Fruit fly (Drosophila melanogaster) whole organism, adult: Measurements from ENCODE around the gene PlexA.

Experiments used
- CG11617 ChIP-seq: fragments of 200-800 bp; sonication (Bioruptor generic); optimal IDR thresholded peaks from 2 replicates; lab custom pipeline; 2017; ENCODE audit warnings: mild to moderate bottlenecking, missing biosample characterization, missing genetic modification reagents, missing genetic modification characterization
- CG12768 ChIP-seq: fragments of 200-800 bp; sonication (Bioruptor generic); optimal IDR thresholded peaks from 2 replicates; lab custom pipeline; 2017; ENCODE audit warnings: missing biosample characterization, missing genetic modification characterization, mild to moderate bottlenecking, moderate library complexity, missing genetic modification reagents
- CG1620 ChIP-seq: fragments of 200-800 bp; sonication (Bioruptor generic); optimal IDR thresholded peaks from 2 replicates; lab custom pipeline; 2016; ENCODE audit warnings: missing biosample characterization, missing genetic modification characterization
- CG33017 ChIP-seq: fragments of 200-800 bp; sonication (Bioruptor generic); optimal IDR thresholded peaks from 2 replicates; lab custom pipeline; 2018; ENCODE audit warnings: missing biosample characterization, mild to moderate bottlenecking, missing genetic modification characterization, moderate library complexity
- CG5204 ChIP-seq: fragments of 200-800 bp; sonication (Bioruptor generic); optimal IDR thresholded peaks from 2 replicates; lab custom pipeline; 2016; ENCODE audit warnings: missing biosample characterization, missing genetic modification characterization
- CG7045 ChIP-seq: fragments of 200-800 bp; sonication (Bioruptor generic); optimal IDR thresholded peaks from 2 replicates; lab custom pipeline; 2017; ENCODE audit warnings: missing biosample characterization, mild to moderate bottlenecking, missing genetic modification characterization
- CG7101 ChIP-seq: fragments of 200-800 bp; sonication (Bioruptor generic); optimal IDR thresholded peaks from 2 replicates; lab custom pipeline; 2018; ENCODE audit warnings: missing biosample characterization, mild to moderate bottlenecking, missing genetic modification characterization, moderate library complexity
- Clk ChIP-seq: fragments of 200-800 bp; sonication (Bioruptor generic); optimal IDR thresholded peaks from 2 replicates; lab custom pipeline; 2017; ENCODE audit warnings: missing biosample characterization, missing genetic modification characterization
- Crg-1 ChIP-seq: fragments of 200-800 bp; sonication (Bioruptor generic); optimal IDR thresholded peaks from 2 replicates; lab custom pipeline; 2016; ENCODE audit warnings: missing biosample characterization, missing genetic modification characterization
- Hr96 ChIP-seq: fragments of 200-800 bp; sonication (Bioruptor generic); optimal IDR thresholded peaks from 2 replicates; lab custom pipeline; 2016; ENCODE audit warnings: missing biosample characterization, missing genetic modification characterization
- Mnt ChIP-seq: fragments of 200-800 bp; sonication (Bioruptor generic); optimal IDR thresholded peaks from 2 replicates; lab custom pipeline; 2016; ENCODE audit warnings: missing biosample characterization, mild to moderate bottlenecking, missing genetic modification characterization
- bab1 ChIP-seq: fragments of 200-800 bp; sonication (Bioruptor generic); optimal IDR thresholded peaks from 3 replicates; lab custom pipeline; 2019; ENCODE audit warnings: missing biosample characterization, mild to moderate bottlenecking, missing genetic modification characterization, moderate library complexity
- cic ChIP-seq: fragments of 200-800 bp; sonication (Bioruptor generic); optimal IDR thresholded peaks from 2 replicates; lab custom pipeline; 2017; ENCODE audit warnings: missing biosample characterization, mild to moderate bottlenecking, missing genetic modification characterization, moderate library complexity
- cnc ChIP-seq, 2 experiments: fragments of >200 bp; optimal IDR thresholded peaks; 2 replicates each; lab custom pipeline; 2017
- kay ChIP-seq: fragments of 200-800 bp; sonication (Bioruptor generic); peaks from one replicate; lab custom pipeline; 2016; ENCODE audit warnings: missing biosample characterization, missing genetic modification characterization, borderline replicate concordance
- ovo ChIP-seq: fragments of 200-800 bp; sonication (Bioruptor generic); optimal IDR thresholded peaks from 2 replicates; lab custom pipeline; 2016; ENCODE audit warnings: missing biosample characterization, missing genetic modification characterization
- pad ChIP-seq: fragments of 200-800 bp; sonication (Bioruptor generic); optimal IDR thresholded peaks from 3 replicates; lab custom pipeline; 2017; ENCODE audit warnings: missing biosample characterization, missing genetic modification characterization, mild to moderate bottlenecking, moderate library complexity, missing genetic modification reagents
- tj ChIP-seq: fragments of 200-800 bp; sonication (Bioruptor generic); optimal IDR thresholded peaks from 3 replicates; lab custom pipeline; 2017; ENCODE audit warnings: missing biosample characterization, mild to moderate bottlenecking, missing genetic modification characterization, moderate library complexity
- toe ChIP-seq: fragments of 200-800 bp; sonication (Bioruptor generic); optimal IDR thresholded peaks from 2 replicates; lab custom pipeline; 2016; ENCODE audit warnings: missing biosample characterization, missing genetic modification characterization

Gene PlexA

DNA sequence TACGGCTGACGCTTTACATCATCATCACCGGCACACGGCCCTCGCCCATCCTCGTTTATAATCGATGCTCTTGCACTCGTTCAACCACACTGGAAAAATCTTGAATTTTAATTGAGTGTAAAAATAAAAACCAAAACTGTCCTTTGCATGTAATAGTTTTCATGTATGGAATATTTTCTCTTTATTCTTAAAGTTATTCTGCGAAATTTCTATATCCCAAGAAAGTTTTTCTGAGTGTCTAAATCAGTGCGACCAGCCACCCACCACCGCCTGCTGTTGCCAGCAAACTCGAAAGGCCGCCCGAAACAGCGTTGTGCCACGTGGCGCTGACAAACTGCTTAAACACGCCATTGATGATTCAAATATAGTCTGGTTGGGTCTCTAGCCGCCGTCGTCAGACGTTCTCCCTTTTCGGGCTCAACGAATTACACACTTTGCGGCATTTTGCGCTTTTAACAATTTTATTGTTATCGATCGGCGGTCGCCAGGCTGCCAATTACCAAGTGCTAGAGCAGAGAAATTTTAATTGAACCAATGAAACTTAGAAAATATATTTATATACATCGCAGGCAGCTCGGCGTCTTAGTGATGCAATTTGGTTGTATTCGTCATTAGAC, 44.0 kb downstream of the PlexA start:
- TF ChIP-seq pad (GFP tag; lab: Kevin White, UChicago), result no peak
- TF ChIP-seq kay (GFP tag; lab: Kevin White, UChicago), result peak; percentile 71

dm6 chr4:981157-981556, 45.7 kb downstream of the PlexA start:
- no peak for TF ChIP-seq ovo (GFP tag; lab: Kevin White, UChicago)
- TF ChIP-seq kay (GFP tag; lab: Kevin White, UChicago), result peak; percentile 43
- no peak for TF ChIP-seq Mnt (GFP tag; lab: Kevin White, UChicago)
- TF ChIP-seq tj (GFP tag; lab: Kevin White, UChicago), result no peak

DNA sequence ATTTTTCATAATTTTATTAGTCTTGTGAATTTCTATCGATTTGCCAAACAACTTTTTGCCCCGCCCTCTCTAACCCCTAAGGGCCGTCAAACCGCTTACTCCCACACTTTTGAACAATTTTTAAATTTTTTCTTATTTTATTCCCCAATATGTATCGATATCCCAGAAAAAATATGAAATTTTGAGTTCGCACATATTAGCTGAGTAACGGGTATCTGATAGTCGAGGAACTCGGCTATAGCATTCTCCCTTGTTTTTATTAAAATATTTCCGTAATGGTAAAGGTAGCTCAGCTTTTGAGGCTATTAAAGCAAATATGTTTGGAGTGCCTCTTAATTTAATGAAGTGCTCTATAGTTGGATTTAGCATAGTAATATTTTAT, 46.4 kb downstream of the PlexA start:
- TF ChIP-seq CG12768 (GFP tag; lab: Kevin White, UChicago) (no peak), CG1620 (no peak), kay (GFP tag; lab: Kevin White, UChicago) (peak; percentile 73)

DNA sequence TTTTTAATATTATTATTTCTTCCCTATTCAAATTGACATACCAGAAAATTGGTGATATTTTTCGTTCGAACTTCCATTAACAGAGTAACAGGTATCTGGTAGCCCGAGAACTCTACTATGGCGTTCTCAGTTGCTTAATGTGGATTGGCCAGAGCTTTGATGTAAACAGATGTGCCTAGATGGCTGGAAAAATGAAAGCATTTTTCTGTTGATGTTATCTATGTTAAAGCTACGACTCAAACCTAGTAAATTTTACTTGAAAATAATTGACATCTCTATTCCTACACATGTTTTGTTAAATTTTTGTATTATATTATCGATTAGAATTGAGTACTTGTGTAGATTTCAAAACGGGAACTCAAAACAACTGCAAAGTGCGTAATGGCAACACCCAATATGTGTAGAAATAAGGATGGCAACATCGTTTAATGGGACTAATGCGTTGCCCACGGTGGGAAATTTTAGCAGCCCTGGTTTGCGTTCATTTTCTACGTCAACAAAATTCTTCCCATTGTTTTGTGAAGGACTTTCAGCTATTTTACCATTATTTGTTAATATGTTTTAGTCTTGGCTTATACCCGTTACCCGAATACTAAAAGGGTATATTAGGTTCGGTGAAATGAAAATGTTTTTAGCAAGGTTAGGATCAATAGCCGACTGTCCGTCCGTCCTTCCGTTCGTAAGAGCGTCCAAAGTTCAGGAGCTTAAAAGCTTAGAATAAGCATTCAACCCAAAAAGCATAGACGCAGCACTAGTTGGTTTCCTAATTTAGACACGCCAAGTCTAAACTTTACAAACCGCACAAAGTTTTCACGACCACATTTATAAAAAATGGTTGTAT, 47.0 kb downstream of the PlexA start:
- TF ChIP-seq Crg-1 (GFP tag; lab: Kevin White, UChicago), result no peak
- no peak for TF ChIP-seq CG11617 (GFP tag; lab: Kevin White, UChicago)
- TF ChIP-seq toe, result peak; percentile 3

dm6 chr4:978439-978911, 48.4 kb downstream of the PlexA start, which contains the start of gene fuss:
TSS of gene fuss (minus strand) at chr4:978489.
- TF ChIP-seq kay (GFP tag; lab: Kevin White, UChicago) (peak; percentile 38), CG5204 (GFP tag; lab: Kevin White, UChicago) (no peak)

DNA sequence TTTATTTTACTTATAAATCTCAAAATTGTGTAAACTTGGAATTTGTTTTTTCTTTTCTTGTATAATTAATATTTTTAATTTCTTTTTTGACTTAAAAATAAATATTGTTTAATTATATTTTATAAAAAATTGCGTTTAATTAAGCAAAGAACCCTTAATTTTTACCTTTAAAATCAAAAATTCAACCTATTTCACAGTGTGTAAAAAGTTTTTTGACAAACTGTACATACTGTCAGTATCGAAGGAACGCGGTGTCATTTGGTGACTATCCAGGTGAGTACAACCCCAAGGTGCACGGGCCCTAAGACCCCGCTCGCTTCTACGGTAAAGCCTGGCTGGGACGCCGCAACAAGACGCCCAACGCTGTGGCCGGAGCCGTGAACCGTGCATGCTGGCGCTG, 50.3 kb downstream of the PlexA start:
- TF ChIP-seq toe (no peak), CG11617 (GFP tag; lab: Kevin White, UChicago) (no peak), CG1620 (no peak), ovo (GFP tag; lab: Kevin White, UChicago) (no peak), CG12768 (GFP tag; lab: Kevin White, UChicago) (no peak), CG33017 (tag; lab: Kevin White, UChicago) (no peak), tj (GFP tag; lab: Kevin White, UChicago) (no peak), bab1 (GFP tag; lab: Kevin White, UChicago) (no peak), CG7101 (tag; lab: Kevin White, UChicago) (no peak), CG7045 (GFP tag; lab: Kevin White, UChicago) (no peak), Hr96 (GFP tag; lab: Kevin White, UChicago) (no peak), cic (GFP tag; lab: Kevin White, UChicago) (no peak)

DNA sequence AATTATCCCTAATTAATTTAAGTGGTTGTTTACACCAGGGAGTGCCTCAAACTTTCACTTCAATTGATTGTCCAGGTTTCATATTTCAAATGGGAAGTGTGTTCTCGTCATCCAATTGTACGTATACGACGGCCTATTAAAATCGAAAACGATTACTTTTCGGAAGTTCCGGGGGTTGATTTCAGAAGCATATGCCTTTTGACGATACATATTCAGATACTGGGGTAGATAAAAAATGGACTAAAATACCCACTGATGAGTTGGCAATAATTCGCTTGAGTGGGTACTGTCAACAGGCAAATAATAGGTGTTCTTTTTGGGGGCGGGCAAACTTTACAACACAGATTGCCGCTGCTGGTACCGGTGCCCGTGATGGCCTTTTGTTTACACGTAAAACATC, 52.3 kb downstream of the PlexA start:
- TF ChIP-seq CG11617 (GFP tag; lab: Kevin White, UChicago) (no peak), CG33017 (tag; lab: Kevin White, UChicago) (no peak), kay (GFP tag; lab: Kevin White, UChicago) (no peak), tj (GFP tag; lab: Kevin White, UChicago) (no peak), pad (GFP tag; lab: Kevin White, UChicago) (no peak), Clk (no peak)

DNA sequence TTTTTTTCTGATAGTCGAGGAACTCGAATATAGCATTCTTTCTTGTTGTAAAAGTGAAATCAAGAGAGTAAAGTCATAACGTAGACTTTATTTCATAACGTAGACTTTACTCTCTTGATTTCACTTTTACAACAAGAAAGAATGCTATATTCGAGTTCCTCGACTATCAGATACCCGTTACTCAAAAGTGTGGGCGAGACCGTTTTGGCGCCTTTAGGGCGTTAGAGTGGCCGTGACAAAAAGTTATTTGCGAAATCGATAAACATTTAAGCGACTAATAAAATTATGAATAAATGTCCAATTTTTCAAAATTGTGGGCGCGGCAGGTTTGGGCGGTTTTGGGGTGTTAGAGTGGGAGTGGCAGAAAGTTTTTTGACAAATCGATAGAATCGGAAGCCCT, 55.8 kb downstream of the PlexA start:
- TF ChIP-seq Mnt (GFP tag; lab: Kevin White, UChicago) (no peak), cic (GFP tag; lab: Kevin White, UChicago) (no peak), CG7101 (tag; lab: Kevin White, UChicago) (no peak), Crg-1 (GFP tag; lab: Kevin White, UChicago) (no peak), CG1620 (no peak)

DNA sequence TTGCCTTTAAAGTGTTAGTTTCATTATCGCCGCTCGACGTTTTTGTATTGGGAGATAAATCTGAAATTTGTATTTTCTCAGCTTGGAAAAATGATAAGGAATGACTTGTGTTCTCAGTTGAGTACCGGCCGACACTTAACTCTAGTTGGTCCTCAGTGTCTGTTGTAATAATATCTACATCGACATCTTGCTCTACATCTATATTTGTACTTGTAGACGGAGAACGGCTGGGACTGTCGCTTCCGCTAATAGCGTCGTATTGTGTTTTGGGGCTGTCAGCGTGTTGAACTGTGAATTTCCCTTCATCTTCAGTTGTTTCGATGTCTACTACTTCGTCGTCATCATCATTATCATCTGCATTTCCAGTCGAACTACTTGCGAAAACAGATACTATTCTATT, 63.2 kb downstream of the PlexA start:
- TF ChIP-seq toe (no peak), CG7101 (tag; lab: Kevin White, UChicago) (no peak), kay (GFP tag; lab: Kevin White, UChicago) (no peak), bab1 (GFP tag; lab: Kevin White, UChicago) (no peak), Hr96 (GFP tag; lab: Kevin White, UChicago) (no peak), ovo (GFP tag; lab: Kevin White, UChicago) (no peak), CG7045 (GFP tag; lab: Kevin White, UChicago) (no peak), CG1620 (no peak), cnc (optimal IDR thresholded peaks at IDR 0.05; lab: Kevin White, UChicago) (no peak)
